Worm (Caenorhabditis elegans) whole organism, young adult: ENCODE data around the gene idpb-4.
A peak's percentile ranks its signal among the peaks of the same experiment; 100 is the strongest.

ENCODE experiments used
- B0019.2 ChIP-seq: fragments of 200-800 bp; sonication (Bioruptor generic); conservative IDR thresholded peaks from 2 replicates; pipeline ENCODE4 v1.3.6; 2022; ENCODE audit warnings: missing genetic modification reagents, missing genetic modification characterization, missing compliant biosample characterization
- B0336.3 ChIP-seq: fragments of 200-800 bp; sonication (Bioruptor generic); IDR thresholded peaks from 2 replicates; pipeline ENCODE4 v1.3.6; 2022; ENCODE audit warnings: missing genetic modification characterization, missing compliant biosample characterization
- T07F8.4 ChIP-seq: sonication (generic microtip); optimal IDR thresholded peaks from 2 replicates; lab custom pipeline; 2016; ENCODE audit warnings: mild to moderate bottlenecking, missing genetic modification characterization, moderate library complexity, missing compliant biosample characterization
- T26A5.8 ChIP-seq: sonication (generic microtip); optimal IDR thresholded peaks from 2 replicates; lab custom pipeline; 2016; ENCODE audit warnings: missing genetic modification characterization, missing compliant biosample characterization
- Y67H2A.10 ChIP-seq: fragments of 200-800 bp; sonication (Bioruptor generic); conservative IDR thresholded peaks from 2 replicates; pipeline ENCODE4 v1.3.6; 2022; ENCODE audit warnings: missing genetic modification reagents, missing genetic modification characterization, missing compliant biosample characterization
- ZK185.1 ChIP-seq: sonication (generic microtip); optimal IDR thresholded peaks from 2 replicates; lab custom pipeline; 2016; ENCODE audit warnings: mild to moderate bottlenecking, missing genetic modification characterization, missing compliant biosample characterization; ENCODE audit not compliant: poor library complexity, severe bottlenecking
- ama-1 ChIP-seq, 3 experiments: fragments of 150-350 bp in 1 of 3; sonication (generic microtip) in 2 of 3; optimal IDR thresholded peaks; 2 replicates each; lab custom pipeline; 2014 to 2018; ENCODE audit warnings: missing biosample characterization in 2 of 3, missing genetic modification characterization in 2 of 3, missing genetic modification reagents in 2 of 3
- ceh-58 ChIP-seq: fragments of 200-800 bp; sonication (Bioruptor generic); IDR thresholded peaks from 2 replicates; pipeline ENCODE4 v1.3.6; 2022; ENCODE audit warnings: missing genetic modification characterization, missing compliant biosample characterization
- ceh-79 ChIP-seq: sonication (generic microtip); optimal IDR thresholded peaks from 2 replicates; lab custom pipeline; 2017; ENCODE audit warnings: mild to moderate bottlenecking, missing genetic modification characterization, missing compliant biosample characterization
- chd-7 ChIP-seq: sonication (generic microtip); optimal IDR thresholded peaks from 2 replicates; lab custom pipeline; 2016; ENCODE audit warnings: mild to moderate bottlenecking, missing genetic modification characterization, moderate library complexity, missing compliant biosample characterization
- dox-1 ChIP-seq: fragments of 200-800 bp; sonication (Bioruptor generic); IDR thresholded peaks from 2 replicates; pipeline ENCODE4 v1.3.6; 2022; ENCODE audit warnings: missing genetic modification reagents, missing genetic modification characterization, missing compliant biosample characterization
- egrh-3 ChIP-seq: fragments of 200-800 bp; sonication (Bioruptor generic); IDR thresholded peaks from 2 replicates; pipeline ENCODE4 v1.3.6; 2022; ENCODE audit warnings: missing genetic modification reagents, missing genetic modification characterization, missing compliant biosample characterization
- fkh-3 ChIP-seq: sonication (generic microtip); optimal IDR thresholded peaks from 2 replicates; lab custom pipeline; 2016; ENCODE audit warnings: mild to moderate bottlenecking, missing genetic modification characterization, missing compliant biosample characterization
- hlh-26 ChIP-seq: fragments of 200-800 bp; sonication (Bioruptor generic); conservative IDR thresholded peaks from 2 replicates; pipeline ENCODE4 v1.3.6; 2022; ENCODE audit warnings: missing genetic modification reagents, missing genetic modification characterization, missing compliant biosample characterization
- hmg-1.2 ChIP-seq: fragments of 200-800 bp; sonication (Bioruptor generic); IDR thresholded peaks from 2 replicates; pipeline ENCODE4 v1.3.6; 2022; ENCODE audit warnings: missing genetic modification reagents, missing genetic modification characterization, missing compliant biosample characterization
- lag-1 ChIP-seq: fragments of 200-800 bp; sonication (Bioruptor generic); IDR thresholded peaks from 2 replicates; pipeline ENCODE4 v1.3.6; 2022; ENCODE audit warnings: missing genetic modification reagents, missing genetic modification characterization, missing compliant biosample characterization
- lin-35 ChIP-seq, 3 experiments: fragments of 150-350 bp in 2 of 3; sonication (generic microtip) in 1 of 3; optimal IDR thresholded peaks; 2 replicates each; lab custom pipeline; 2014 to 2018; ENCODE audit warnings: missing biosample characterization in 3 of 3, missing genetic modification characterization in 3 of 3, missing genetic modification reagents in 3 of 3
- lin-54 ChIP-seq: fragments of 200-800 bp; sonication (Bioruptor generic); optimal IDR thresholded peaks from 2 replicates; lab custom pipeline; 2018; ENCODE audit warnings: mild to moderate bottlenecking, missing genetic modification characterization, missing compliant biosample characterization
- nfya-2 ChIP-seq: fragments of 200-800 bp; sonication (Bioruptor generic); IDR thresholded peaks from 2 replicates; pipeline ENCODE4 v1.3.6; 2022; ENCODE audit warnings: missing genetic modification reagents, missing genetic modification characterization, missing compliant biosample characterization
- nhr-90 ChIP-seq: sonication (generic microtip); optimal IDR thresholded peaks from 2 replicates; lab custom pipeline; 2016; ENCODE audit warnings: missing genotype, mild to moderate bottlenecking, missing genetic modification characterization, missing compliant biosample characterization
- repo-1 ChIP-seq: sonication (generic microtip); optimal IDR thresholded peaks from 2 replicates; lab custom pipeline; 2017; ENCODE audit warnings: mild to moderate bottlenecking, missing genetic modification characterization, missing compliant biosample characterization
- rpc-1 ChIP-seq, 2 experiments: fragments of 150-350 bp in 1 of 2; sonication (generic microtip) in 1 of 2; optimal IDR thresholded peaks; 2 replicates each; lab custom pipeline; 2014 to 2018; ENCODE audit warnings: missing biosample characterization in 1 of 2, missing genetic modification characterization in 1 of 2, missing genetic modification reagents in 1 of 2, missing genotype in 1 of 2
- snpc-1.3 ChIP-seq: sonication (generic microtip); optimal IDR thresholded peaks from 2 replicates; lab custom pipeline; 2017; ENCODE audit warnings: missing genetic modification characterization, mild to moderate bottlenecking, missing compliant biosample characterization, antibody characterized with exemption, moderate library complexity, missing genotype, missing genetic modification reagents; ENCODE audit not compliant: insufficient read depth
- snpc-4 ChIP-seq, 5 experiments: fragments of 150-350 bp in 1 of 5; sonication (generic microtip) in 4 of 5; optimal IDR thresholded peaks; 2 replicates each; lab custom pipeline; 2014 to 2018; ENCODE audit warnings: missing genetic modification characterization in 5 of 5, missing biosample characterization in 3 of 5, antibody characterized with exemption in 2 of 5, mild to moderate bottlenecking in 2 of 5, missing compliant biosample characterization in 2 of 5, missing genotype in 2 of 5, moderate library complexity in 2 of 5, missing genetic modification reagents in 1 of 5
- tlf-1 ChIP-seq: fragments of 200-800 bp; sonication (Bioruptor generic); optimal IDR thresholded peaks from 2 replicates; lab custom pipeline; 2018; ENCODE audit warnings: mild to moderate bottlenecking, missing genetic modification characterization, missing compliant biosample characterization
- unc-62 ChIP-seq: fragments of 150-350 bp; optimal IDR thresholded peaks from 2 replicates; lab custom pipeline; 2014; ENCODE audit warnings: missing biosample characterization, missing genetic modification reagents, missing genetic modification characterization
- xnd-1 ChIP-seq: sonication (generic microtip); optimal IDR thresholded peaks from 2 replicates; lab custom pipeline; 2016; ENCODE audit warnings: missing genotype, missing genetic modification reagents, missing genetic modification characterization, missing compliant biosample characterization
- zfh-2 ChIP-seq: fragments of 200-800 bp; sonication (Bioruptor generic); conservative IDR thresholded peaks from 2 replicates; pipeline ENCODE4 v1.3.6; 2022; ENCODE audit warnings: missing genetic modification reagents, missing genetic modification characterization, missing compliant biosample characterization

Gene idpb-4

DNA sequence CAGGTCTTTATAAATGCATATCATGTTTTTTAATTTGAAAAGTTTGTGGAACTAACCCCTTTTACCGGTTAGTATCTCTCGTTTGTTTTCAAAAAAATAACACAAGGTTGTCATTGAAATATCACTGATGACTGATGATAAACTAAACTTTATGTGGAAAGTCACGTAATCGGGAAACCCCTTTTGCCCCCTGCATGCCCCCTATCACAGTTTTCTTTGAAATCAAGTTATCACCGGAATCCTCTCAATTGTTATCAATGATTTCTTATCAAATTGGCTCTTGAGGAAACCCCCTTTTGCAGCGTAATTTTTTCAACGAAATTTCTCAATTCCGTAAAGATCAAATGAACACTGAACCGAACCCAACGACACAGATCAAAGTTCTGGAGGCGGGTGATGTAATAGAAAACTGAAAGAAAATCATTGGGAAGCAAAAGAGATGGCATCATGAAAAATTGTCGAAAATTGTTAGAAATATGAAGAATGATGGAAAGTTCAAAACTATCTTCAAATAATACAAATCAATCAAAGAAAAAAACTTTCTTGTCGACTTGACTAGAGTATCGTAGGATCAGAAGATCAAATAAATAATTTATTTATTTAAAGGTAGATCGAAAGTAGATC lies 3.1 kb upstream of the idpb-4 start (continued):
- no peak for TF ChIP-seq xnd-1 (tag; lab: Kevin White, UChicago)
- no peak for TF ChIP-seq rpc-1 (optimal IDR thresholded peaks at IDR 0.05; lab: Kevin White, UChicago)
- no peak for TF ChIP-seq rpc-1 (tag; optimal IDR thresholded peaks at IDR 0.05; lab: Kevin White, UChicago)

DNA sequence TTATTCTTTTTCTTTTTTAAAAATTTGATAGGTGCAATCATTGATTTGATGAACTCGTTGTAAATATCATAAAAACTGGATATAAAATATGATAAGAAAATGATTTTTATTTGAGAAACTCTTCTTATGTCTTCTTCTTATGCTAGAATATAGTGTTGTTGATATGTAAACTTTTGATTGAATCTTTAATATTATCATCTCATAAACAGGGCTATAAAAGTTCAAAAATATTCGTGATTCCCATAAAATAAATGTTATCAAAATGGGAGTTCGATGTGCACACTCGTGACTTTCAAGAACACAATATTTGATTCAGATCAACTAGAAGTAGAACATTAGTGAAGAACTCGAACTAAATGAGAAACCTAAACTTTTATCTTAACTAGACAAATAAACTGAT lies 1.6 kb upstream of the idpb-4 start:
- TF ChIP-seq unc-62 (GFP tag; lab: Kevin White, UChicago) (peak; percentile 14), T26A5.8 (tag; lab: Kevin White, UChicago) (no peak)
- TF ChIP-seq, all 124 proteins: peak for 1

DNA sequence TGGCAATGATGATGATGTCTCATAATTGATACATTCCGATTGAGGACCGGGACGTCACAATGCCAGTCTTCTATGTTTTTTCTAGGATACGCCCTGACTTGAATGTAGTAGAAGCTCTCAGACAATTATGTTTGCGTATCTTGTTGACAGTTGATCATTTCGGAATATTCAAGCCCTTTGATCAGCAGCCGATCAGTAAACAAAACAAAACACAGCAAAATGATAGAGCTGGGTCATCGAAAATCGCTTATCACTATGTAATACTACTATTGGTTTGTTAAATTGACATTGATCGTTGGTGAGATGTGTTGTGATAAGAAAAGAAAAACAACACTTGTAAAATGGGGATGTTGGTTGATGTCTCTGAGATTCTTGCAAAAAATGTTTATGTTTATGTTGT lies 888 bp upstream of the idpb-4 start:
- TF ChIP-seq T07F8.4 (tag; lab: Kevin White, UChicago) (no peak), snpc-4 (GFP tag; optimal IDR thresholded peaks at IDR 0.05; lab: Kevin White, UChicago) (no peak), snpc-4 (tag; optimal IDR thresholded peaks at IDR 0.05; lab: Kevin White, UChicago) (no peak), tlf-1 (GFP tag; lab: Kevin White, UChicago) (no peak), lin-54 (GFP tag; lab: Kevin White, UChicago) (no peak), hlh-26 (GFP tag; lab: Robert Waterston, UW) (no peak), nfya-2 (no peak), B0336.3 (no peak), ceh-58 (GFP tag; lab: Robert Waterston, UW) (no peak), egrh-3 (GFP tag; lab: Robert Waterston, UW) (no peak), snpc-1.3 (no peak), chd-7 (tag; lab: Kevin White, UChicago) (no peak), B0019.2 (no peak), dox-1 (GFP tag; lab: Robert Waterston, UW) (no peak), fkh-3 (tag; lab: Kevin White, UChicago) (no peak), Y67H2A.10 (GFP tag; lab: Robert Waterston, UW) (no peak), ama-1 (optimal IDR thresholded peaks at IDR 0.05; lab: Kevin White, UChicago) (no peak), ama-1 (GFP tag; optimal IDR thresholded peaks at IDR 0.05; lab: Kevin White, UChicago) (no peak), ZK185.1 (tag; lab: Kevin White, UChicago) (no peak)

DNA sequence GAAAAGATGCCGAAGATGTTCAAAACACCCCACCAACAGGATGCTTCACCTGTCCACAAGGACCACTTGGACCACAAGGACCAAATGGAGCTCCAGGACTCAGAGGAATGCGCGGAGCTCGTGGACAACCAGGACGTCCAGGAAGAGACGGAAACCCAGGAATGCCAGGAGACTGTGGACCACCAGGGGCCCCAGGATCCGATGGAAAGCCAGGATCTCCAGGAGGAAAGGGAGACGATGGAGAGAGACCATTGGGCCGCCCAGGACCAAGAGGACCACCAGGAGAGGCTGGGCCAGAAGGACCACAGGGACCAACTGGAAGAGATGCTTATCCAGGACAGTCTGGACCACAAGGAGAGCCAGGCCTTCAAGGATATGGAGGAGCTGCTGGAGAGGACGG lies 3.7 kb downstream of the idpb-4 start:
- TF ChIP-seq zfh-2 (peak; percentile 87), nhr-90 (tag; lab: Kevin White, UChicago) (no peak), egrh-3 (GFP tag; lab: Robert Waterston, UW) (peak; percentile 68; the same call in 1 of the 2 replicates), repo-1 (no peak)
- TF ChIP-seq, all 124 proteins: peak for 2

DNA sequence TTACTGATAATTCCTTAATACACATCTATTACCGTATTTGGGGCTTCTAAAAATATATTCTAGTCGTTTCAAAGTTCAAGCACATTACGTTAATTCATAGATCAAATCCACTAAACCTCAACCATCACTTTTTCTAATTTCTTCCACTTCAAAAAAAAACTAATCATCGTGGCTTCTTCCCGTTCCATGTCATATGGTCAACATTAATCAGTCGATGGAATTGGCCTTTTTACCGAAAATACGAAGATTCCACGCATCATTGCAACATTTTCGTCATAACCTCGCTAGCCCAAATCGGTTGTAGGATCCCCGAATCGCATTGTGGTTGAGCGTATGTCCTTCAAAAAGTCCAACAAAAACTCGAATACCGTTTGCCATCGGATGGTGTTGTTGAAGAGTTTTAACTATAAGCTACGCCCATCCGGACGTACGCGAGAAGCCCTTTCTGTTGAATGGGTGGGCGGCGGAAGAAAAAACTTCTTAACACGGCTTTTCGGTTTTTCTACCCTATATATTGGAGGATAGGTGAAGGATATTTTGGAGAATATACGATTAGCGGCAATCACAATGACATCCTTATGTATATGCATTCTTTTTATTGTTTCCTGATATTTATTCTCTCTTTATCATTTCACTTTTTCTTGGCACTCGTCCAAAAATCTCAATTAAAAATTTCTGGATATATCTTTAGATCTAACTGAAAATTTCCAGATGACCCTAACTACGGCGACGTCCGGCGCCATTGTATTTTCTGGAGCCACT lies 4.8 kb downstream of the idpb-4 start, which contains the start of gene rol-6:
Gene rol-6 (plus strand): TSS at position 712 of the 762 bp plus-strand sequence.
- TF ChIP-seq hmg-1.2 (GFP tag; lab: Robert Waterston, UW) = no peak
- no peak for TF ChIP-seq ceh-79 (tag; lab: Kevin White, UChicago)
- TF ChIP-seq lin-35 (GFP tag; optimal IDR thresholded peaks at IDR 0.05; lab: Kevin White, UChicago) = no peak
- TF ChIP-seq fkh-3 (tag; lab: Kevin White, UChicago) = no peak
- no peak for TF ChIP-seq lag-1 (GFP tag; lab: Robert Waterston, UW)
